Worm (Caenorhabditis elegans): ENCODE measurements around the gene sru-30.

The sru-30 gene

DNA sequence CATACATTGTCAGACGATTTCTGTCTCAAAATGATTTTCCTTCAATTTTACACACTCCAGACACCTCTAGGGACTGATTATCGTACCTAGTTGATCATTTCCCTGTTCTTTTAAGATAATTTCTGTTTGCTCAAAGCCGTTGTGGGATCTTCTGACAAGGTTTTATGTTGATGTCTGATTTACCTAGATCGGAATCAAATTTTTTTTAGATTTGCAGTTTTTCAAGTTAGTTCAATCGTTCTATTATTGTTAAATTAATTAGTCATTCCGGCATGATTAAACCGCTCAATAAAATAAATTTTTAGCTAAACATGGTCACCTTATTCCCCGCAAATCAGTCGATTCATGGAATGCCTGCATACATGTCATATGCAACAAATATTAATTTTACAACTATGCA lies at the start of gene sru-30:
sru-30 (plus strand) TSS at position 301 of the 400 bp plus-strand sequence.
- TF ChIP-seq him-1 (tag; optimal IDR thresholded peaks at IDR 0.05), result no peak
- TF ChIP-seq dao-5 (tag; optimal IDR thresholded peaks at IDR 0.05), result no peak
- TF ChIP-seq W03F9.2 (tag; optimal IDR thresholded peaks at IDR 0.05), result no peak

ce11 chrV:9764552-9764951 lies 49.1 kb upstream of the sru-30 start:
- TF ChIP-seq W03F9.2 (tag; optimal IDR thresholded peaks at IDR 0.05) (no peak), dao-5 (tag; optimal IDR thresholded peaks at IDR 0.05) (no peak), him-1 (tag; optimal IDR thresholded peaks at IDR 0.05) (no peak)

DNA sequence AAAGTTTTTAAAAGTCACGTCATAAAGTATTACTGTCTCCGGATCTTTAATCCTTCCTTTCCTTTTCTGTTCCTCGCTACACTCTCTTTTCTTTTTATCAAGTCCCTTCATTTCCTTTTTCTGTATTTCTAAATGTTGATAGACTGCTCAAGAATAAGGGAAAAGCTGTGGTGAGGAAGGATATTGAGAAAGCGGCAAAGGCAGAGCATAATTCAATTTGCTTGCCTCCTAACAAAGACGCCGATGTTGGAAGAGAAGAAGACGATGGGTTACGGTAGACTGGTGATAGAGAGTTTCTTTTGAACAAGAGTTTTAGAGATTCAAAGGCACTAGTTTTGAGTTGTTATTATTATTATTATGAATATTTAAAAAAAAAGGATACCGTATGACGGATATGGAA lies 48.0 kb upstream of the sru-30 start:
- no peak for TF ChIP-seq W03F9.2 (tag; optimal IDR thresholded peaks at IDR 0.05)
- TF ChIP-seq him-1 (tag; optimal IDR thresholded peaks at IDR 0.05), result no peak
- TF ChIP-seq dao-5 (tag; optimal IDR thresholded peaks at IDR 0.05), result no peak

DNA sequence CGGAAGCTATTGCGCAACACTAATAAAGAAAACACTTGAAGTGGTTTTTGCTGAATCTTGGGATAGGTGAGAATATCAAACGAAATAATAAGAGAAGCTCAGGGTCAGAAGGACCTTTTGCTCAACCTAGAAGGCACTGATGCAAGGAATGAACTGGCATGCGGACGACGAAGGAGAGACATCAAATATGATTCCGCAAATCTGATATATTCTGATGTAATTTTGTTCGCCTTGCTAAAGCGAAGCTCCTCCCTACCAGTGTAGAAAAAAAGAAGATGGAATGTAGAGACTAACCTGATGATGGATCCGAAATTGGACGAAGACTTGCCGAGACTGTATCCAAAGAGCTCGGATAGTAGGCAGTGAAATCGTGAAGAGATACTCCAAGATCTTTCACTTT lies 45.7 kb upstream of the sru-30 start:
- TF ChIP-seq W03F9.2 (tag; optimal IDR thresholded peaks at IDR 0.05) (no peak), him-1 (tag; optimal IDR thresholded peaks at IDR 0.05) (no peak), dao-5 (tag; optimal IDR thresholded peaks at IDR 0.05) (no peak)

DNA sequence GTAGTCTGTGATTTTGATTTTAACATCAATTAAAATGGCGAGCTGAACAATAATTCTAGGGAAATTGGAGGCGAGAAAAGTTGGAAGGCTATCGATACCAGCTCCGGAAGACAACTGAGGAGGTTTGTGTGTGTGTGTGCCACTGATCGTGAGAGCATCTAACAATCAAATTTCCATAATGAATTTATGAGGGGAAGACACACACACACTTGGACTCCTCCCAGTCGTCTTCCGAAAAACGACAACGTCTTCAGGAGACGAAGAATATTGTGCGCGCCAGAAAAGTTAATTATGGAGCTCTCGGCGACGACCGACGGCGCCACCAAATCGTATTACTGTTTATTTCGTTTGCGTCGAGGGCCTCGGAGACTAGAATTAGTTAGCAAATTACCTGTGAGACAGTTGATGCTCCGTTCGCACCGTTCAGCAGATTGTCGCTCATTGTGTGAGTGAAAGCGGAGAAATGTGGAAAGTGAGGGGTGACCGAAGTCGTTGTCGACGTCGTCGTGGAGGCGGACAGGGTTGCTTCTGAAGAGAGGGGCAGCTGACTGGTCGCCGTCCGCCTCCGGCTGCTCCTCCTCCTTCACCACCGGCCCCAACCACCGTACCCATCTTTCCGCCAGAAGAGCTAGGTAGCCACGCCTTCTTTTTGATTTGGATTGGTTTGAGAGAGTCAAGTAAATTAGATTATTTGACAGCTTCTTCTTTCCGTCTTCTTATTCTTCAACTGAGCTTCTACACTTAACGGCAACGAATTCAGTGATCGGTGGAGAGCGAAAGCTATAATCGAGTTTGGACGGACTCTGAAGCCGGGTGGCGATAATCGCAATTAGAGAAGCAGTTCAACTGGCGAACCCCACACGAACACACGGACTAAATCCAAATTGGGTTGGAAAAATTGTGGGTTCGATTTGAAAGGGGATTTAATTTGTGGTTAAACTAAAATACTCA lies 44.5 kb upstream of the sru-30 start, which contains the start of gene unc-42:
unc-42 (minus strand) TSS at position 564 of the 951 bp plus-strand sequence.
- TF ChIP-seq him-1 (tag; optimal IDR thresholded peaks at IDR 0.05) (no peak), W03F9.2 (tag; optimal IDR thresholded peaks at IDR 0.05) (no peak), dao-5 (tag; optimal IDR thresholded peaks at IDR 0.05) (no peak)

DNA sequence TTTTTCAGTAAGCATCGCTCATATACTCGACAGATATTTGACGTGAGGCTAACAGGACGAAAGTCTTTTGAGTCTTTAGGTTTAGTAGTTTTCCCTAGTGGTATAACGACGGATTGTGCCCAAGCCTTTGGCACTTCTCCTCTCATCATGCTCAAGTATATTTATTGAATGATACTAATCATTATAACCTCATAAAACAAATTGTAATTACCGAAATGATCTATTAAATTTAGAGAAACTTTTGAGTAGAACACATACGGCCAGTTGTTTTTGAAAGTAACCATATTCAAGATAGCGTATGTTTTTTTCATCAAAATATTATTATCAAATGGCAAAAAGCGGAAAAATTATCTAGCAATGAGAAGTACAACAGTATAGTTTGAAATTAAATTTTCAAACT lies 42.3 kb upstream of the sru-30 start:
- TF ChIP-seq him-1 (tag; optimal IDR thresholded peaks at IDR 0.05) (no peak), W03F9.2 (tag; optimal IDR thresholded peaks at IDR 0.05) (no peak), dao-5 (tag; optimal IDR thresholded peaks at IDR 0.05) (no peak)

- TF ChIP-seq W03F9.2 (tag; optimal IDR thresholded peaks at IDR 0.05), result no peak
- no peak for TF ChIP-seq dao-5 (tag; optimal IDR thresholded peaks at IDR 0.05)
- no peak for TF ChIP-seq him-1 (tag; optimal IDR thresholded peaks at IDR 0.05)
Measured at ce11 chrV:9771970-9772369, 41.7 kb upstream of the sru-30 start, which contains the start of gene F46B6.2. TSS of gene F46B6.2 (plus strand) at chrV:9772285.

- TF ChIP-seq W03F9.2 (tag; optimal IDR thresholded peaks at IDR 0.05) (no peak), dao-5 (tag; optimal IDR thresholded peaks at IDR 0.05) (no peak), him-1 (tag; optimal IDR thresholded peaks at IDR 0.05) (no peak)
Measured at ce11 chrV:9775734-9776133, 37.9 kb upstream of the sru-30 start, which contains the start of gene F46B6.12. TSS of gene F46B6.12 (minus strand) at chrV:9775834.

ce11 chrV:9777645-9778044 lies 36.0 kb upstream of the sru-30 start, which contains the start of gene smg-4:
TSS of gene smg-4 (minus strand) at chrV:9777745.
- no peak for TF ChIP-seq him-1 (tag; optimal IDR thresholded peaks at IDR 0.05)
- TF ChIP-seq W03F9.2 (tag; optimal IDR thresholded peaks at IDR 0.05), result no peak
- no peak for TF ChIP-seq dao-5 (tag; optimal IDR thresholded peaks at IDR 0.05)

ce11 chrV:9779418-9779817 lies 34.2 kb upstream of the sru-30 start, which contains the start of gene F46B6.4:
TSS of gene F46B6.4 (minus strand) at chrV:9779518.
- TF ChIP-seq dao-5 (tag; optimal IDR thresholded peaks at IDR 0.05) (no peak), W03F9.2 (tag; optimal IDR thresholded peaks at IDR 0.05) (no peak), him-1 (tag; optimal IDR thresholded peaks at IDR 0.05) (no peak)

- TF ChIP-seq dao-5 (tag; optimal IDR thresholded peaks at IDR 0.05) (no peak), him-1 (tag; optimal IDR thresholded peaks at IDR 0.05) (no peak), W03F9.2 (tag; optimal IDR thresholded peaks at IDR 0.05) (no peak)
Measured at ce11 chrV:9782045-9782444, 31.6 kb upstream of the sru-30 start.

ce11 chrV:9782969-9783368 lies 30.7 kb upstream of the sru-30 start, which contains the start of gene F46B6.5:
TSS of gene F46B6.5 (minus strand) at chrV:9783069.
- TF ChIP-seq him-1 (tag; optimal IDR thresholded peaks at IDR 0.05), result no peak
- no peak for TF ChIP-seq dao-5 (tag; optimal IDR thresholded peaks at IDR 0.05)
- TF ChIP-seq W03F9.2 (tag; optimal IDR thresholded peaks at IDR 0.05), result no peak

ce11 chrV:9784215-9784614 lies 29.4 kb upstream of the sru-30 start:
- no peak for TF ChIP-seq W03F9.2 (tag; optimal IDR thresholded peaks at IDR 0.05)
- no peak for TF ChIP-seq dao-5 (tag; optimal IDR thresholded peaks at IDR 0.05)
- TF ChIP-seq him-1 (tag; optimal IDR thresholded peaks at IDR 0.05), result no peak

DNA sequence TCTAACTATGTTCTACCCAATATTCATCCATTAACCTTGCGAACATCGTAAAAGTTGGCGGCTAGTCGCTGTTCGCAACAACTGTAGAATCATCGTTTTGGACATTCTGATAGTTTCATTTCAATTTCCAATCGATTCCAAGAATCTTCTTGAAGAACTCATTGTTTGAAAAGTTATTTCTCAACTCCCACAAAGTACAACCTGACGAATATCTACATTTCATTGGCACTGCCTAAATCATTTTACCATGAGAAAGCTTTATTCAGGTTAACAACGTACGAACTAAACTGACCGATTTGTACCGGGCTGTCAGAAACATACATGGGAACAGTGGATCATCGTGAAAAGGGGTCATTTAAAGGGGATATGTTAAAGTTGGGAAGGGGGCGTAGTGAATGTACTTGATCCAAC lies 26.9 kb upstream of the sru-30 start, which contains the start of gene F46B6.6:
F46B6.6 (minus strand) TSS at position 148 of the 411 bp plus-strand sequence.
- TF ChIP-seq dao-5 (tag; optimal IDR thresholded peaks at IDR 0.05) (no peak), him-1 (tag; optimal IDR thresholded peaks at IDR 0.05) (no peak), W03F9.2 (tag; optimal IDR thresholded peaks at IDR 0.05) (no peak)

All from whole organism, L4/young adult.